Fruit fly (Drosophila melanogaster) S2 (cell line): Measurements from ENCODE around the gene CG2186.

Source experiments
- CG8478 ChIP-seq: fragments of >200 bp; optimal IDR thresholded peaks from 2 replicates; lab custom pipeline; 2018
- CTCF ChIP-seq, 2 experiments: fragments of >200 bp; optimal IDR thresholded peaks; 2 replicates each; lab custom pipeline; 2018

dm6 chrX:10846972-10847435 is 10.5 kb upstream of the CG2186 start, which contains the start of gene sbr:
- no peak for TF ChIP-seq CG8478 (lab: Kevin White, UChicago)
- TF ChIP-seq CTCF (optimal IDR thresholded peaks at IDR 0.05; lab: Kevin White, UChicago) = no peak
